Fruit fly (Drosophila melanogaster): ENCODE data around the gene Indy.

DNA sequence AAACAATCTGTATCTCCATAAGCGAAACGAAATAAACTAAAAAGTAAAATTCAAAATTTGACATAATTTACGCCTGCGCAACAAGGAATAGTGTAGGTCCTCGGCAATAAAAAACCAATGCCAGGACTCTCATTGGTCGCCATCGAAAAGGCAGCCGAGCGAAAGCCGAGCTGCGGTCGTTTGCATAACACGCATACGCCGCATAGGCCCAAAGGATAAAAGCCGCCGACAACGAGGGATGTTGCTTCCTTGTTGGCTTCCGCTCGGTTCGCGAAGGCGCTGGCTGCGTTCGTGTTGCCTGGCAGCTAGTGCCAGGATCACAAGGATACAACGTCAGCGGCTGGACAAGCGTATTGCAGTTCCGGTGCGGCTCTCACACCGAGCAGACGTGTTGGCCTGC, 14.4 kb upstream of the Indy start:
- TF ChIP-seq pad (GFP tag; optimal IDR thresholded peaks at IDR 0.05), result no peak
- no peak for TF ChIP-seq kay (GFP tag; ENCODE audit: borderline replicate concordance)
- TF ChIP-seq CG7101 (tag; optimal IDR thresholded peaks at IDR 0.05), result no peak
- TF ChIP-seq bab1 (GFP tag; optimal IDR thresholded peaks at IDR 0.05), result no peak
- no peak for TF ChIP-seq CG12768 (GFP tag; optimal IDR thresholded peaks at IDR 0.05)
- no peak for TF ChIP-seq tj (GFP tag; optimal IDR thresholded peaks at IDR 0.05)
- TF ChIP-seq CG11617 (GFP tag; optimal IDR thresholded peaks at IDR 0.05), result no peak
- no peak for TF ChIP-seq CG5204 (GFP tag; optimal IDR thresholded peaks at IDR 0.05)
- no peak for TF ChIP-seq CG1620 (GFP tag; optimal IDR thresholded peaks at IDR 0.05)
- no peak for TF ChIP-seq Hr96 (GFP tag; optimal IDR thresholded peaks at IDR 0.05)
- no peak for TF ChIP-seq CG33017 (tag; optimal IDR thresholded peaks at IDR 0.05)
- TF ChIP-seq CG7045 (GFP tag; optimal IDR thresholded peaks at IDR 0.05), result no peak
- no peak for TF ChIP-seq ovo (GFP tag; optimal IDR thresholded peaks at IDR 0.05)
- no peak for TF ChIP-seq cic (GFP tag; optimal IDR thresholded peaks at IDR 0.05)
